Worm (Caenorhabditis elegans): ENCODE measurements around the gene snb-1.
A peak's percentile ranks its signal among the peaks of the same experiment; 100 is the strongest.

The snb-1 gene

ce11 chrV:6632925-6633324, 23.4 kb downstream of the snb-1 start, which contains the start of gene scd-2:
scd-2 (plus strand) TSS chrV:6633225.
- TF ChIP-seq rnt-1 (tag; optimal IDR thresholded peaks at IDR 0.05), result no peak
- TF ChIP-seq dmd-4 (tag; optimal IDR thresholded peaks at IDR 0.05; ENCODE audit: borderline replicate concordance), result no peak
- TF ChIP-seq pat-9 (tag; optimal IDR thresholded peaks at IDR 0.05), result no peak
- TF ChIP-seq nhr-11 (tag; optimal IDR thresholded peaks at IDR 0.05), result no peak
- TF ChIP-seq pha-4 (tag; optimal IDR thresholded peaks at IDR 0.05), result no peak
- no peak for TF ChIP-seq F13H6.1 (tag; optimal IDR thresholded peaks at IDR 0.05)
- no peak for TF ChIP-seq nhr-232 (tag; optimal IDR thresholded peaks at IDR 0.05)
- no peak for TF ChIP-seq lin-11 (tag; optimal IDR thresholded peaks at IDR 0.05)
- no peak for TF ChIP-seq mec-3 (tag; optimal IDR thresholded peaks at IDR 0.05; ENCODE audit: borderline replicate concordance)
- no peak for TF ChIP-seq odd-2 (tag; optimal IDR thresholded peaks at IDR 0.05)
- no peak for TF ChIP-seq fax-1 (tag; optimal IDR thresholded peaks at IDR 0.05)
- no peak for TF ChIP-seq unc-42 (tag; optimal IDR thresholded peaks at IDR 0.05)
- no peak for TF ChIP-seq ceh-34 (tag; optimal IDR thresholded peaks at IDR 0.05)
- no peak for TF ChIP-seq ztf-16 (tag; optimal IDR thresholded peaks at IDR 0.05)

DNA sequence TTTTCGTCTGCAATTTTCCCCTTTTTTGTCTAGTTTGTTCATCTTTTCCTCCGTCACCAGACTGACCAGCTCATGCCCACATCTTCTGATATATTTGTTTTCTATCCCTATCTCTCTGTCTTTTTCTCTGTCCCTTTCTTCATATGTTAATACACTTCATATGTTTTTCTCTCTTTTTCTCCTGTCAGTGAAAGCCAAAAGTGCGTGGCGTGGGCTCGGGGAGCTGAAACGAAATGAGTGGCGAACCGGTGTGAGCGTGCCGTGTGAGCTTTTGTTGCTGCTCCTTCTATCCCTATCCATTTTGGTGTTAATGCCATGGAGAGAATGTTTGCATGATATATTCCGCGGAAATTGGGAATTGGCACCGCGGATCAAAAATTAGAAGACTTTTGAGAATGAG, 24.4 kb downstream of the snb-1 start:
- TF ChIP-seq hlh-13 (GFP tag; optimal IDR thresholded peaks at IDR 0.05), result no peak
- TF ChIP-seq pha-4 (tag; optimal IDR thresholded peaks at IDR 0.05), result no peak

DNA sequence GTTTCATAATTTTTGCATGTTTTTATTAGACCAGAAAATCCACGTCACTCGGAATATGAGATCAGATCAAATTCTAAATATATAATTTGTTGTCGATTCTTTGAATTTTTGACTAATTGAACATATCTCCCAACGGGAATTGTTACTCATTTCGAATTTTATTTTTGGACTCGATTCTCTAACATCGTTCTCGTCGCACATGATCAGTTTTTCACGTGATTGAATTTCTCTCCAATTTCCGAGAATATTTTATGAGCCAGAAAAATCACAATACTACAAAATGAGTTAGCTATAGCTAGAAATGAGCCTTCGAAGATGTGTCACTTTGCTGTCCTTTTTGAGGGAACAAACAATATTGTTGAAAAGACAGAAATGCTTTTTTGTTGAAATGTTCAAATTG, 25.5 kb downstream of the snb-1 start:
- no peak for TF ChIP-seq fax-1 (tag; optimal IDR thresholded peaks at IDR 0.05)
- TF ChIP-seq hlh-15 (tag; optimal IDR thresholded peaks at IDR 0.05), result no peak
- no peak for TF ChIP-seq pag-3 (tag; optimal IDR thresholded peaks at IDR 0.05; ENCODE audit: borderline replicate concordance)
- no peak for TF ChIP-seq tbx-7 (tag; optimal IDR thresholded peaks at IDR 0.05)
- no peak for TF ChIP-seq lin-11 (tag; optimal IDR thresholded peaks at IDR 0.05)
- no peak for TF ChIP-seq mec-3 (tag; optimal IDR thresholded peaks at IDR 0.05; ENCODE audit: borderline replicate concordance)
- no peak for TF ChIP-seq che-1 (tag; optimal IDR thresholded peaks at IDR 0.05)
- TF ChIP-seq dmd-4 (tag; optimal IDR thresholded peaks at IDR 0.05; ENCODE audit: borderline replicate concordance), result no peak
- TF ChIP-seq pqm-1 (tag; optimal IDR thresholded peaks at IDR 0.05), result no peak
- TF ChIP-seq unc-42 (tag; optimal IDR thresholded peaks at IDR 0.05), result no peak
- no peak for TF ChIP-seq ceh-24 (tag; optimal IDR thresholded peaks at IDR 0.05)
- no peak for TF ChIP-seq K02D7.2 (tag; optimal IDR thresholded peaks at IDR 0.05)
- TF ChIP-seq madf-2 (tag; optimal IDR thresholded peaks at IDR 0.05), result no peak
- no peak for TF ChIP-seq nfya-1 (tag; optimal IDR thresholded peaks at IDR 0.05)
- TF ChIP-seq Y22D7AL.16 (tag; optimal IDR thresholded peaks at IDR 0.05), result no peak
- TF ChIP-seq T23F11.4 (GFP tag; optimal IDR thresholded peaks at IDR 0.05), result no peak
- no peak for TF ChIP-seq zip-5 (tag; optimal IDR thresholded peaks at IDR 0.05)
- no peak for TF ChIP-seq hlh-30 (tag; optimal IDR thresholded peaks at IDR 0.05; ENCODE audit: insufficient read depth)
- no peak for TF ChIP-seq unc-86 (tag; optimal IDR thresholded peaks at IDR 0.05)
- TF ChIP-seq eyg-1 (tag; optimal IDR thresholded peaks at IDR 0.05), result no peak

DNA sequence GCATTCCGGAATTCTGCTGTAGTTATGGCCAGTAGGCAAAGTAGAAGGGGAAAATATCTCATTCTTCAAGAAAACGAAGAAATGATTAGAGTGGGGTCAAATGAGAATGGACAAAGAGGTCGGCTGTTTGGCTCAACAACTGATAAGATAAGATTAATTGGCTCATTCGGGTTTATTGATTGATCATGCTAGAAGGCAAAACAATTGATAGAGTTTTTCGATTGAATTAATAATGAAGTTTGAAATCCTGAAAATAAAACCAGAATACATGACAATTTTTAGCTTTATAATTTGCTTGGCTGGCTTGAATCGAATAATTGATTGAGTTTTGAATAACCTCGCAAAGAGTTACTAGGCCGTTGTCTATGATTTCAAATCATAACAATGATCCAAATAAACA, 30.1 kb downstream of the snb-1 start, which contains the start of gene ppt-1:
Gene ppt-1, minus strand, starts transcription at position 101 of the 400 bp plus-strand sequence.
- TF ChIP-seq elt-2 (tag; optimal IDR thresholded peaks at IDR 0.05), result peak; percentile 33
- TF ChIP-seq K09A11.1 (tag; optimal IDR thresholded peaks at IDR 0.05; ENCODE audit: insufficient read depth), result no peak
- no peak for TF ChIP-seq C08G9.2 (tag; optimal IDR thresholded peaks at IDR 0.05)

DNA sequence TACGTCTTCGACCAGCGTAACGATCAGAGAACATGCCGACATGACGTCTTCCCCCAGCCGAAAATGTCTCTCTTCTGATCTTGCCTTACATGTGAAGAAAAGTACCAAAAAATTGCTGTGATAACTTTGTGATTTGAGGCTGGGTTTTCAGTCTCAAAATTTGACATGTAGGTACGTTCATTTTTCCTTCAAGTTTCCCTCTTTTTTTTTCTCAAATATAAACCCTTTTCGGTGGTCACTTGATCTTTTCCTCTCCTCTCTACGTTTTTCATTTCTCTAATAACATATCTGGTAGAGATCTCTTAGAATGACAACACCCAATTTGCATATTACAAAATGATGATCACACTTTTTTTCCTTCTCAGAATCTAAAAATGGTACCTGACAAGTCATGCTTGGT, 34.4 kb downstream of the snb-1 start, which contains the start of gene nhr-37:
Gene nhr-37, plus strand, starts transcription at position 301 of the 400 bp plus-strand sequence.
- TF ChIP-seq ets-4 (tag; optimal IDR thresholded peaks at IDR 0.05), result no peak
- no peak for TF ChIP-seq sdc-2 (tag; optimal IDR thresholded peaks at IDR 0.05)
- no peak for TF ChIP-seq hlh-13 (GFP tag; optimal IDR thresholded peaks at IDR 0.05)
- TF ChIP-seq ceh-14 (tag; optimal IDR thresholded peaks at IDR 0.05), result no peak
- no peak for TF ChIP-seq fkh-6 (tag; optimal IDR thresholded peaks at IDR 0.05)
- no peak for TF ChIP-seq ceh-6 (GFP tag; optimal IDR thresholded peaks at IDR 0.05)
- no peak for TF ChIP-seq ahr-1 (tag; optimal IDR thresholded peaks at IDR 0.05)
- no peak for TF ChIP-seq tbx-7 (tag; optimal IDR thresholded peaks at IDR 0.05)
- no peak for TF ChIP-seq ceh-30 (tag; optimal IDR thresholded peaks at IDR 0.05)
- TF ChIP-seq pha-4 (tag; optimal IDR thresholded peaks at IDR 0.05), result no peak
- TF ChIP-seq unc-86 (tag; optimal IDR thresholded peaks at IDR 0.05), result no peak
- TF ChIP-seq gmeb-2 (tag; optimal IDR thresholded peaks at IDR 0.05), result no peak
- TF ChIP-seq C08G9.2 (tag; optimal IDR thresholded peaks at IDR 0.05), result no peak
- no peak for TF ChIP-seq ceh-48 (tag; optimal IDR thresholded peaks at IDR 0.05)
- TF ChIP-seq ttx-3 (tag; optimal IDR thresholded peaks at IDR 0.05), result no peak
- TF ChIP-seq ceh-22 (tag; optimal IDR thresholded peaks at IDR 0.05), result no peak
